Fruit fly (Drosophila melanogaster) Kc167 (cell line): ENCODE measurements around the gene CG14316.

ENCODE experiments used
- Myc ChIP-seq: fragments of >200 bp; optimal IDR thresholded peaks from 2 replicates; lab custom pipeline; 2017; ENCODE audit warnings: missing external identifiers
- insv ChIP-seq: fragments of >200 bp; optimal IDR thresholded peaks from 3 replicates; lab custom pipeline; 2018; ENCODE audit warnings: missing external identifiers
- ttk ChIP-seq: sonication (Bioruptor generic); optimal IDR thresholded peaks from 2 replicates; lab custom pipeline; 2017; ENCODE audit warnings: missing external identifiers

DNA sequence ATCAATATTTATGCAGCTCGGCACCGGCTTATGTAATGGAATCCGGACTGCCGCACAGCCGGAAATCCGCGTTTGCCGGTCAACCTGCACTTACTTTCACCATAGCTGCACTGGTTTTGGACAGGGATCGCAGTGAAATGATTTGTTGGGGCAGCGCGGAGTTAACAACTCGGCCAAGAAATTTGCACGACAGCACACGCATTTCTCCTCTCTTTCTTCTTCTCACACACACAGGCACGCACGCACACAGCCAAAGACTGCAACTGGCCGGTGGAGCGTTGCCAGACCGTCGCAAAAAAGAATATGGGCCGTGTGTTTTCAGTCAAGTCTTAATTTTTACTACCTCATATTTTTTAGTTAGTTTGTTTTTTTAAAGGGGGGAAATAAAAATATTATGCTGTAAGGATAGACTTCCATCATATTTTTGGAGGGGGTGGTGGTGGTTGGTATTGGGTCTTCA lies 14.4 kb downstream of the CG14316 start:
- TF ChIP-seq Myc (lab: Kevin White, UChicago): no peak
- no peak for TF ChIP-seq ttk
- no peak for TF ChIP-seq insv (lab: Kevin White, UChicago)
